Worm (Caenorhabditis elegans): ENCODE data around the gene ZK809.1.

Gene ZK809.1

DNA sequence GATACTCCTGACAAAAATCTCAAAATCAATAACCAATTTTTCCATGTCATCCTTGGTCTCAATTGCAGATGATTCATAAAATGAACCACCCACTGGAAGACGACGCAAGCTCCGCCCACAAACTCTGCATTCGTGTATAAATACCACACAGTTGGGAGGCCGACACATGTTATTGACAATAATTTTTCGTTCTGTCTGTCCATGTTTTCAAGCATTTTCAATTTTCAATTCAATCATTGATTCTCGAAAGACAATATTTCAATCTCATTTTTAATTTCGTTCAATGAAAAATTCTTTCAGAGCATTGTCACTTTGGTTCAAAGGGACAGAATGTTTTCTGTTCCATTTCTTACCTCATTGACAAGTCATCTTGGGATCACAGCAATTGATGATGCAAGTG is 34.2 kb downstream of the ZK809.1 start, which contains the start of gene inx-9 (continued):
- TF ChIP-seq alr-1 (tag; optimal IDR thresholded peaks at IDR 0.05; ENCODE audit: borderline replicate concordance), result no peak

ce11 chrIV:11681905-11682304 is 40.0 kb downstream of the ZK809.1 start, which contains the start of gene ZK792.4:
ZK792.4 (minus strand) TSS chrIV:11682005.
- TF ChIP-seq alr-1 (tag; optimal IDR thresholded peaks at IDR 0.05; ENCODE audit: borderline replicate concordance), result no peak
- no peak for TF ChIP-seq mep-1 (tag; optimal IDR thresholded peaks at IDR 0.05)
- TF ChIP-seq fkh-4 (tag; optimal IDR thresholded peaks at IDR 0.05; ENCODE audit: borderline replicate concordance), result no peak
- no peak for TF ChIP-seq Y116A8C.19 (tag; optimal IDR thresholded peaks at IDR 0.05; ENCODE audit: borderline replicate concordance)
- TF ChIP-seq ceh-63 (GFP tag; optimal IDR thresholded peaks at IDR 0.05), result no peak
- TF ChIP-seq jun-1 (tag; optimal IDR thresholded peaks at IDR 0.05), result no peak
- no peak for TF ChIP-seq isw-1 (GFP tag; IDR thresholded peaks at IDR 0.05)
- TF ChIP-seq fkh-10 (GFP tag; optimal IDR thresholded peaks at IDR 0.05), result no peak
- TF ChIP-seq zip-4 (GFP tag; optimal IDR thresholded peaks at IDR 0.05), result no peak
- no peak for TF ChIP-seq pag-3 (tag; optimal IDR thresholded peaks at IDR 0.05; ENCODE audit: borderline replicate concordance, insufficient read depth)
- no peak for TF ChIP-seq unc-62 (GFP tag; optimal IDR thresholded peaks at IDR 0.05)

- TF ChIP-seq unc-86 (tag; optimal IDR thresholded peaks at IDR 0.05) (no peak), grh-1 (GFP tag; IDR thresholded peaks at IDR 0.05) (no peak), ceh-88 (GFP tag; IDR thresholded peaks at IDR 0.05) (no peak), blmp-1 (tag; optimal IDR thresholded peaks at IDR 0.05) (no peak), aly-2 (tag; optimal IDR thresholded peaks at IDR 0.05) (no peak), unc-62 (GFP tag; optimal IDR thresholded peaks at IDR 0.05) (no peak), snu-23 (GFP tag; optimal IDR thresholded peaks at IDR 0.05) (no peak), rnt-1 (tag; optimal IDR thresholded peaks at IDR 0.05) (no peak)
These were observed 46.1 kb downstream of the ZK809.1 start, which contains the start of gene ZK792.5 for ce11 chrIV:11688018-11688417. ZK792.5 (minus strand) TSS chrIV:11688118.

DNA sequence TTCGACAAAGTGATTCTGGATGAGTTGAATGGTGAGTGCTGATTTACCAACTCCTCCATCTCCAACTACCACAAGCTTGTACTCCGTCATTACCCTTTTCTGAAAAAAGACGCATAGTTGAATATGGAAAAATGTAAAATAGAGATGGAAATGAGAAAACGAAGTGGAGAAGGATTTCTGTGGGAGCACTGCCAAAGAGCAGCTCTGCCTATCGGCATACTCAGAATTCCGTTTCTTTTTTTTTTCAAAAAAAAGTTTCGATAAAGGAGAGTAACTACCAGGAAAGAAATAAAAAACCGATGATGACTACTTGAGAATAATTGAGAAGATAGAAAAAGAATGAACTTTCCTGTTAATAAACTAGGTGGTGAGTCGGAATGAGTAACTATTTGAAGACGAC is 49.1 kb downstream of the ZK809.1 start, which contains the start of gene let-60:
Gene let-60 (minus strand): TSS at position 101 of the 400 bp plus-strand sequence.
- TF ChIP-seq skn-1 (tag; optimal IDR thresholded peaks at IDR 0.05) (no peak), ceh-63 (GFP tag; optimal IDR thresholded peaks at IDR 0.05) (no peak), efl-1 (optimal IDR thresholded peaks at IDR 0.05) (no peak), efl-1 (GFP tag; optimal IDR thresholded peaks at IDR 0.05 in 1 of 2) (no peak), ztf-4 (tag; optimal IDR thresholded peaks at IDR 0.05) (no peak), unc-98 (GFP tag; IDR thresholded peaks at IDR 0.05) (no peak), ceh-8 (GFP tag; optimal IDR thresholded peaks at IDR 0.05) (no peak), nhr-77 (tag; optimal IDR thresholded peaks at IDR 0.05) (no peak), nhr-11 (tag; optimal IDR thresholded peaks at IDR 0.05) (no peak), dpl-1 (GFP tag; optimal IDR thresholded peaks at IDR 0.05) (no peak), unc-30 (tag; optimal IDR thresholded peaks at IDR 0.05) (no peak), lin-15B (tag; optimal IDR thresholded peaks at IDR 0.05) (no peak), swsn-7 (tag; optimal IDR thresholded peaks at IDR 0.05) (no peak), efl-3 (GFP tag; optimal IDR thresholded peaks at IDR 0.05) (no peak), ztf-11 (tag; optimal IDR thresholded peaks at IDR 0.05) (no peak), unc-62 (GFP tag; optimal IDR thresholded peaks at IDR 0.05) (no peak), jun-1 (tag; optimal IDR thresholded peaks at IDR 0.05) (no peak), nhr-71 (tag; optimal IDR thresholded peaks at IDR 0.05) (no peak), lin-14 (GFP tag; optimal IDR thresholded peaks at IDR 0.05) (no peak), vab-15 (tag; optimal IDR thresholded peaks at IDR 0.05) (no peak), zip-4 (GFP tag; optimal IDR thresholded peaks at IDR 0.05) (no peak)

DNA sequence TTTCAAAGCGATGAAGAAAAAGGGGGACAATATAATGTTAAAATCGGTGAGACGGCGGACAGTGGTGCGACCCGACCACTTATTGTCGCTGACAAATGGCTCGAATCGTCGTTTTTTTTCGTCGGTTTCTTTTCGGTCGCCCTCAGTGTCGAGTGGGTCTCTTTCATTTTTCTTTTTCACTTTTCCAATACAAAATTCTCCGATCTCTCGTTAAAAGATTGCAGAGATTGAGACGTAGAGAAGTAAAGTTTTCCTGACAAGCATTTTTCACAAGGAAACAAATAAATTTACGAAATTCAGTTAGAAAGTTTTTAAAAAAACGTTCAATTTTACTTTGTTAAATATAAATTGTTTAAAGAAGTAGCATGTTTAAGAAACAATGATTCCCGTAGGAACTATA is 49.6 kb downstream of the ZK809.1 start:
- TF ChIP-seq nhr-237 (tag; optimal IDR thresholded peaks at IDR 0.05) (no peak), pax-3 (tag; optimal IDR thresholded peaks at IDR 0.05) (no peak), C16A3.4 (tag; optimal IDR thresholded peaks at IDR 0.05) (no peak), zip-4 (GFP tag; optimal IDR thresholded peaks at IDR 0.05) (no peak), unc-98 (GFP tag; IDR thresholded peaks at IDR 0.05) (no peak), blmp-1 (tag; optimal IDR thresholded peaks at IDR 0.05) (peak; percentile 68), mdl-1 (tag; optimal IDR thresholded peaks at IDR 0.05) (no peak), ztf-11 (tag; optimal IDR thresholded peaks at IDR 0.05) (no peak), nhr-85 (tag) (peak; percentile 59), snu-23 (GFP tag; optimal IDR thresholded peaks at IDR 0.05) (no peak), rnt-1 (tag; optimal IDR thresholded peaks at IDR 0.05) (peak; percentile 38), nhr-11 (tag; optimal IDR thresholded peaks at IDR 0.05) (no peak), lin-39 (tag; optimal IDR thresholded peaks at IDR 0.05) (no peak), efl-1 (optimal IDR thresholded peaks at IDR 0.05) (no peak), efl-1 (GFP tag; optimal IDR thresholded peaks at IDR 0.05 in 1 of 2) (peak in 1 of 2 experiments; percentile 0), tbx-2 (tag; optimal IDR thresholded peaks at IDR 0.05) (no peak)

All from whole organism, L1 larva.